Fruit fly (Drosophila melanogaster) whole organism, embryonic: ENCODE results near the gene kek6.
A peak's percentile ranks its signal among the peaks of the same experiment; 100 is the strongest.

Experiments used
- Asciz ChIP-seq: fragments of 200-800 bp; sonication (Bioruptor generic); optimal IDR thresholded peaks from 2 replicates; lab custom pipeline; 2017; ENCODE audit warnings: missing biosample characterization, mild to moderate bottlenecking, missing genetic modification characterization, missing genetic modification reagents
- Atf-2 ChIP-seq: fragments of 200-800 bp; sonication (Bioruptor generic); optimal IDR thresholded peaks from 2 replicates; lab custom pipeline; 2016; ENCODE audit warnings: missing biosample characterization, missing genetic modification characterization
- CG10147 ChIP-seq: fragments of 200-800 bp; sonication (Bioruptor generic); optimal IDR thresholded peaks from 2 replicates; lab custom pipeline; 2019; ENCODE audit warnings: missing biosample characterization, mild to moderate bottlenecking, missing genetic modification characterization, moderate library complexity
- CG1024 ChIP-seq: fragments of 200-800 bp; sonication (Bioruptor generic); IDR thresholded peaks from 2 replicates; pipeline ENCODE4 v1.3.6; 2022; ENCODE audit warnings: missing biosample characterization, missing genetic modification characterization
- CG13296 ChIP-seq: fragments of 200-800 bp; sonication (Bioruptor generic); optimal IDR thresholded peaks from 3 replicates; lab custom pipeline; 2018; ENCODE audit warnings: missing biosample characterization, mild to moderate bottlenecking, missing genetic modification characterization
- CG14860 ChIP-seq: fragments of 200-800 bp; sonication (Bioruptor generic); IDR thresholded peaks from 3 replicates; pipeline ENCODE4 v1.3.6; 2022; ENCODE audit warnings: missing biosample characterization, missing genetic modification characterization; ENCODE audit not compliant: partially characterized antibody
- CG17361 ChIP-seq: fragments of 200-800 bp; sonication (Bioruptor generic); IDR thresholded peaks from 3 replicates; pipeline ENCODE4 v1.3.6; 2022; ENCODE audit warnings: missing biosample characterization, missing genetic modification characterization
- CG17912 ChIP-seq: fragments of 200-800 bp; sonication (Bioruptor generic); optimal IDR thresholded peaks from 2 replicates; lab custom pipeline; 2018; ENCODE audit warnings: missing biosample characterization, mild to moderate bottlenecking, missing genetic modification characterization
- CG1832 ChIP-seq: fragments of 200-800 bp; sonication (Bioruptor generic); optimal IDR thresholded peaks from 2 replicates; lab custom pipeline; 2017; ENCODE audit warnings: missing biosample characterization, mild to moderate bottlenecking, missing genetic modification characterization, inconsistent platforms
- CG18476 ChIP-seq: fragments of 200-800 bp; sonication (Bioruptor generic); optimal IDR thresholded peaks from 2 replicates; lab custom pipeline; 2016; ENCODE audit warnings: missing biosample characterization, mild to moderate bottlenecking, missing genetic modification characterization
- CG2129 ChIP-seq: fragments of 200-800 bp; sonication (Bioruptor generic); IDR thresholded peaks from 2 replicates; pipeline ENCODE4 v1.3.6; 2022; ENCODE audit warnings: missing biosample characterization, missing genetic modification characterization; ENCODE audit not compliant: partially characterized antibody
- CG2199 ChIP-seq: fragments of 200-800 bp; sonication (Bioruptor generic); IDR thresholded peaks from 3 replicates; pipeline ENCODE4 v1.3.6; 2022; ENCODE audit warnings: missing biosample characterization, missing genetic modification characterization
- CG3065 ChIP-seq: fragments of 200-800 bp; sonication (Bioruptor generic); optimal IDR thresholded peaks from 2 replicates; lab custom pipeline; 2016; ENCODE audit warnings: missing biosample characterization, missing genetic modification characterization
- CG3838 ChIP-seq: fragments of 200-800 bp; sonication (Bioruptor generic); optimal IDR thresholded peaks from 3 replicates; lab custom pipeline; 2016; ENCODE audit warnings: missing biosample characterization, missing genetic modification characterization
- CG3847 ChIP-seq: fragments of 200-800 bp; sonication (Bioruptor generic); IDR thresholded peaks from 2 replicates; pipeline ENCODE4 v1.3.6; 2022; ENCODE audit warnings: missing biosample characterization, missing genetic modification characterization
- CG5180 ChIP-seq: fragments of 200-800 bp; sonication (Bioruptor generic); optimal IDR thresholded peaks from 3 replicates; lab custom pipeline; 2017; ENCODE audit warnings: missing biosample characterization, missing genetic modification characterization, mild to moderate bottlenecking, moderate library complexity, missing genetic modification reagents
- CG6254 ChIP-seq: fragments of 200-800 bp; sonication (Bioruptor generic); optimal IDR thresholded peaks from 3 replicates; lab custom pipeline; 2017; ENCODE audit warnings: mild to moderate bottlenecking, missing biosample characterization, missing genetic modification reagents, missing genetic modification characterization
- CG9797 ChIP-seq: fragments of 200-800 bp; sonication (Bioruptor generic); optimal IDR thresholded peaks from 3 replicates; lab custom pipeline; 2018; ENCODE audit warnings: missing biosample characterization, mild to moderate bottlenecking, missing genetic modification characterization
- Dfd ChIP-seq, 2 experiments: fragments of >200 bp; optimal IDR thresholded peaks; 2 replicates each; lab custom pipeline; 2017; ENCODE audit warnings: missing biosample characterization in 2 of 2, missing genetic modification characterization in 2 of 2
- Dip3 ChIP-seq: fragments of 200-800 bp; sonication (Bioruptor generic); optimal IDR thresholded peaks from 3 replicates; lab custom pipeline; 2016; ENCODE audit warnings: missing biosample characterization, missing genetic modification characterization
- Dp ChIP-seq: fragments of 200-800 bp; sonication (Bioruptor generic); optimal IDR thresholded peaks from 2 replicates; lab custom pipeline; 2018; ENCODE audit warnings: missing biosample characterization, mild to moderate bottlenecking, missing genetic modification characterization, moderate library complexity
- Fer1 ChIP-seq: fragments of 200-800 bp; sonication (Bioruptor generic); optimal IDR thresholded peaks from 2 replicates; lab custom pipeline; 2017; ENCODE audit warnings: missing biosample characterization, mild to moderate bottlenecking, missing genetic modification characterization
- Lpt ChIP-seq: fragments of >200 bp; optimal IDR thresholded peaks from 2 replicates; lab custom pipeline; 2018; ENCODE audit warnings: missing biosample characterization, missing genetic modification characterization
- MTF-1 ChIP-seq: fragments of 200-800 bp; sonication (Bioruptor generic); optimal IDR thresholded peaks from 2 replicates; lab custom pipeline; 2018; ENCODE audit warnings: missing biosample characterization, mild to moderate bottlenecking, missing genetic modification characterization, borderline replicate concordance
- NK7.1 ChIP-seq: fragments of 200-800 bp; sonication (Bioruptor generic); optimal IDR thresholded peaks from 3 replicates; lab custom pipeline; 2016; ENCODE audit warnings: missing biosample characterization, missing genetic modification characterization
- Nf-YA ChIP-seq: fragments of 200-800 bp; sonication (Bioruptor generic); IDR thresholded peaks from 2 replicates; pipeline ENCODE4 v1.3.6; 2022; ENCODE audit warnings: missing biosample characterization, missing genetic modification characterization
- Nf-YB ChIP-seq: fragments of 200-800 bp; sonication (Bioruptor generic); optimal IDR thresholded peaks from 3 replicates; lab custom pipeline; 2019; ENCODE audit warnings: missing biosample characterization, mild to moderate bottlenecking, missing genetic modification characterization, moderate library complexity
- Oaz ChIP-seq: fragments of 200-800 bp; sonication (Bioruptor generic); IDR thresholded peaks from 2 replicates; pipeline ENCODE4 v1.3.6; 2022; ENCODE audit warnings: missing biosample characterization, missing genetic modification characterization
- Ravus ChIP-seq: fragments of 200-800 bp; sonication (Bioruptor generic); IDR thresholded peaks from 2 replicates; pipeline ENCODE4 v1.3.6; 2022; ENCODE audit warnings: missing biosample characterization, missing genetic modification characterization
- Sin3A ChIP-seq: fragments of >200 bp; optimal IDR thresholded peaks from 2 replicates; lab custom pipeline; 2018
- Taf1 ChIP-seq: fragments of 200-800 bp; sonication (Bioruptor generic); IDR thresholded peaks from 2 replicates; pipeline ENCODE4 v1.3.6; 2022; ENCODE audit warnings: missing biosample characterization, missing genetic modification characterization
- Trl ChIP-seq, 3 experiments: fragments of >200 bp in 2 of 3; fragments of 200-800 bp in 1 of 3; sonication (Bioruptor generic) in 1 of 3; optimal IDR thresholded peaks; 2 replicates in 1 of 3; 3 replicates in 2 of 3; lab custom pipeline; 2016 to 2017; ENCODE audit warnings: missing biosample characterization in 1 of 3, missing genetic modification characterization in 1 of 3
- Usf ChIP-seq: fragments of 200-800 bp; sonication (Bioruptor generic); optimal IDR thresholded peaks from 2 replicates; lab custom pipeline; 2017; ENCODE audit warnings: missing genotype, missing biosample characterization, missing genetic modification characterization
- amos ChIP-seq: fragments of 200-800 bp; sonication (Bioruptor generic); IDR thresholded peaks from 2 replicates; pipeline ENCODE4 v1.3.6; 2022; ENCODE audit warnings: missing biosample characterization, missing genetic modification characterization; ENCODE audit not compliant: partially characterized antibody
- ash1 ChIP-seq: fragments of 200-800 bp; sonication (Bioruptor generic); optimal IDR thresholded peaks from 2 replicates; lab custom pipeline; 2018; ENCODE audit warnings: missing biosample characterization, mild to moderate bottlenecking, missing genetic modification characterization
- ci ChIP-seq: fragments of 200-800 bp; sonication (Bioruptor generic); IDR thresholded peaks from 3 replicates; pipeline ENCODE4 v1.3.6; 2022; ENCODE audit warnings: missing biosample characterization, missing genetic modification characterization
- corto ChIP-seq: fragments of 200-800 bp; sonication (Bioruptor generic); optimal IDR thresholded peaks from 2 replicates; lab custom pipeline; 2016; ENCODE audit warnings: missing biosample characterization, mild to moderate bottlenecking, missing genetic modification characterization, moderate library complexity
- dimm ChIP-seq: fragments of 200-800 bp; sonication (Bioruptor generic); IDR thresholded peaks from 2 replicates; pipeline ENCODE4 v1.3.6; 2022; ENCODE audit warnings: missing biosample characterization, missing genetic modification characterization
- exex ChIP-seq: fragments of 200-800 bp; sonication (Bioruptor generic); optimal IDR thresholded peaks from 4 replicates; lab custom pipeline; 2018; ENCODE audit warnings: missing biosample characterization, mild to moderate bottlenecking, missing genetic modification characterization, moderate library complexity
- ken ChIP-seq: fragments of 200-800 bp; sonication (Bioruptor generic); IDR thresholded peaks from 3 replicates; pipeline ENCODE4 v1.3.6; 2022; ENCODE audit warnings: missing biosample characterization, missing genetic modification characterization
- luna ChIP-seq: fragments of 200-800 bp; sonication (Bioruptor generic); optimal IDR thresholded peaks from 2 replicates; lab custom pipeline; 2016; ENCODE audit warnings: missing biosample characterization, missing genetic modification characterization
- oc ChIP-seq: fragments of 200-800 bp; sonication (Bioruptor generic); optimal IDR thresholded peaks from 2 replicates; lab custom pipeline; 2018; ENCODE audit warnings: missing biosample characterization, mild to moderate bottlenecking, missing genetic modification characterization, moderate library complexity
- p53 ChIP-seq: fragments of 200-800 bp; sonication (Bioruptor generic); optimal IDR thresholded peaks from 2 replicates; lab custom pipeline; 2016; ENCODE audit warnings: missing biosample characterization, missing genetic modification characterization
- pan ChIP-seq, 4 experiments: fragments of >200 bp in 3 of 4; fragments of 200-800 bp in 1 of 4; sonication (Bioruptor generic) in 1 of 4; optimal IDR thresholded peaks in 3 of 4; IDR thresholded peaks in 1 of 4; 2 replicates each; pipeline versions ENCODE4 v1.3.6 to Lab custom; 2017 to 2022; ENCODE audit warnings: missing biosample characterization in 2 of 4, missing genetic modification characterization in 2 of 4, mixed read lengths in 1 of 4
- pita ChIP-seq: fragments of 200-800 bp; sonication (Bioruptor generic); optimal IDR thresholded peaks from 2 replicates; lab custom pipeline; 2017; ENCODE audit warnings: missing biosample characterization, mild to moderate bottlenecking, missing genetic modification characterization
- psq ChIP-seq: fragments of 200-800 bp; sonication (Bioruptor generic); optimal IDR thresholded peaks from 2 replicates; lab custom pipeline; 2017; ENCODE audit warnings: missing biosample characterization, missing genetic modification characterization
- schlank ChIP-seq: fragments of 200-800 bp; sonication (Bioruptor generic); optimal IDR thresholded peaks from 2 replicates; lab custom pipeline; 2018; ENCODE audit warnings: missing biosample characterization, mild to moderate bottlenecking, missing genetic modification characterization
- sens ChIP-seq: fragments of 200-800 bp; sonication (Bioruptor generic); peaks from one replicate; lab custom pipeline; 2016; ENCODE audit warnings: missing biosample characterization, missing genetic modification characterization
- seq ChIP-seq: fragments of 200-800 bp; sonication (Bioruptor generic); IDR thresholded peaks from 2 replicates; pipeline ENCODE4 v1.3.6; 2022; ENCODE audit warnings: missing biosample characterization, missing genetic modification characterization
- sna ChIP-seq: fragments of 200-800 bp; sonication (Bioruptor generic); IDR thresholded peaks from 2 replicates; pipeline ENCODE4 v1.3.6; 2022; ENCODE audit warnings: missing biosample characterization, missing genetic modification characterization; ENCODE audit not compliant: partially characterized antibody
- zen ChIP-seq: fragments of 200-800 bp; sonication (Bioruptor generic); optimal IDR thresholded peaks from 3 replicates; lab custom pipeline; 2018; ENCODE audit warnings: missing biosample characterization, mild to moderate bottlenecking, missing genetic modification characterization, moderate library complexity

Gene kek6

DNA sequence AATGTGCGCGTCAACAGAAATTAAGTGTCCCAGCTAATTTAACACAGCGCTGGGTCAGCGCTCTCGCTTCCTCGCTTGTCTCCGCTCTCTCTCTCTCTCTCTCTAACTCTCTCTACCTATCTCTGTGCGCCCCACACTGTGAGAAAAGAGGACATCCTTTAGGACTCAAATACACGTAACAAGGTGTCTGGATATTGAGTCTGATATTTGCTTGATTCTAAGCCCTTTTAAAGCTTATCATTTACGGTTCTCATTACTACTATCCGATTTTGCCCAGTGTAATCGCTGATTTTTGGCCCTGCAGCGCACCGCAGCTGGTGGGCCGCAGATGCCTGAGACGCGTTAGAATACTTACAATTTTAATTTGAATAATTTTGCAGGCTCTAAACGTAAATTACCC, 14.6 kb downstream of the kek6 start (continued):
- TF ChIP-seq zen (tag; lab: Kevin White, UChicago) (peak; percentile 7), Taf1 (GFP tag; lab: Robert Waterston, UW) (no peak), CG6254 (GFP tag; lab: Kevin White, UChicago) (no peak), Fer1 (GFP tag; lab: Kevin White, UChicago) (peak; percentile 67), Sin3A (no peak), Lpt (GFP tag; lab: Kevin White, UChicago) (no peak), CG2129 (no peak), luna (GFP tag; lab: Kevin White, UChicago) (no peak), Dip3 (no peak), CG3838 (GFP tag; lab: Kevin White, UChicago) (no peak), ash1 (GFP tag; lab: Kevin White, UChicago) (no peak), psq (GFP tag; lab: Kevin White, UChicago) (no peak), CG18476 (GFP tag; lab: Kevin White, UChicago) (no peak), Usf (GFP tag; lab: Kevin White, UChicago) (no peak), p53 (GFP tag; lab: Kevin White, UChicago) (no peak), Dfd (GFP tag; optimal IDR thresholded peaks at IDR 0.05; lab: Kevin White, UChicago) (no peak), amos (GFP tag; lab: Robert Waterston, UW) (no peak), Nf-YB (no peak), CG5180 (GFP tag; lab: Kevin White, UChicago) (no peak), CG17912 (GFP tag; lab: Kevin White, UChicago) (no peak), CG1024 (GFP tag; lab: Robert Waterston, UW) (no peak), CG3847 (GFP tag; lab: Robert Waterston, UW) (peak; percentile 47), ken (GFP tag; lab: Robert Waterston, UW) (no peak), Asciz (GFP tag; lab: Kevin White, UChicago) (no peak), NK7.1 (GFP tag; lab: Kevin White, UChicago) (no peak), Dp (GFP tag; lab: Kevin White, UChicago) (no peak), pita (GFP tag; lab: Kevin White, UChicago) (no peak), CG17361 (no peak), MTF-1 (no peak), CG14860 (GFP tag; lab: Robert Waterston, UW) (no peak), Atf-2 (GFP tag; lab: Kevin White, UChicago) (no peak), oc (tag; lab: Kevin White, UChicago) (no peak), CG1832 (GFP tag; lab: Kevin White, UChicago) (no peak), pan (optimal IDR thresholded peaks at IDR 0.05; lab: Kevin White, UChicago) (no peak), pan (GFP tag; optimal IDR thresholded peaks at IDR 0.05 in 1 of 2, IDR thresholded peaks at IDR 0.05 in 1 of 2) (peak in 1 of 2 experiments; percentile 25), CG2199 (no peak), dimm (GFP tag; lab: Robert Waterston, UW) (no peak), CG3065 (GFP tag; lab: Kevin White, UChicago) (no peak), CG13296 (GFP tag; lab: Kevin White, UChicago) (no peak), CG9797 (GFP tag; lab: Kevin White, UChicago) (no peak), Oaz (GFP tag; lab: Robert Waterston, UW) (0 out of 2 replicates have a peak, but pooled peaks have one; percentile 24), sens (GFP tag; lab: Kevin White, UChicago) (peak; percentile 70), Nf-YA (GFP tag; lab: Robert Waterston, UW) (no peak), sna (GFP tag; lab: Robert Waterston, UW) (no peak), schlank (tag; lab: Kevin White, UChicago) (no peak), CG10147 (GFP tag; lab: Kevin White, UChicago) (no peak), Trl (optimal IDR thresholded peaks at IDR 0.05; lab: Kevin White, UChicago) (no peak), Trl (GFP tag; optimal IDR thresholded peaks at IDR 0.05; lab: Kevin White, UChicago) (peak; percentile 8), corto (no peak), exex (tag; lab: Kevin White, UChicago) (no peak), seq (GFP tag; lab: Robert Waterston, UW) (no peak), Ravus (no peak), ci (GFP tag; lab: Robert Waterston, UW) (0 out of 3 replicates have a peak, but pooled peaks have one; percentile 55)
